Fruit fly (Drosophila melanogaster): Measurements from ENCODE around the gene wnd.

The wnd gene

DNA sequence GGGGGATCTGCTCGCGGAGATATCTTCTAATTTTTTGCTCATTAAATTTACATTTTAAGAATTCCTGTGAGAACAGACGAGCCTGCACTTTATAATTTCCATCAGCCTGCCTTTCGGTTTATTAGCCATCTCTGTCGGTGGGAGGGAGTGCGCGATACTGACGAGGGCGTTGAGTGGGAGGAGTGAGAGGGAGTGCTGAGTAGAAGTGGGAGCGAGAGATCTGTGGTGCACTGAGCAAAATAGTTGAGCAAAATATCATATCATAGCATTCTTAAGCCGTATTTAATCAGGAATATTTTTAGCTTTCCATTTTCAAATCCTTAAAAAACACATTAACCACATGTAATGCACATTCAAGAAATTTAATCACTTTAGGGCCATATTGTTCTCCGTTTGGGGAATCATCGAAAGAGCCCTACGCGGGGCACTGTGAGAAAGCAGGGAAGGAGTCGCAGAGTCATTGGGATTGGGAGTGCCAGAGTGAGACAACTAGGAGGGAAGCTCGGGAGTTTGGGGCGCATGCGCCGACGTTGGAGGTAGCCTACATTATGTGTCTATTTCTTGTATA lies 29.6 kb upstream of the wnd start:
- TF ChIP-seq CG33017 (tag; optimal IDR thresholded peaks at IDR 0.05): no peak
- TF ChIP-seq bab1 (GFP tag; optimal IDR thresholded peaks at IDR 0.05): no peak
- TF ChIP-seq Crg-1 (GFP tag; optimal IDR thresholded peaks at IDR 0.05): no peak
- TF ChIP-seq CG7101 (tag; optimal IDR thresholded peaks at IDR 0.05): no peak
- TF ChIP-seq tj (GFP tag; optimal IDR thresholded peaks at IDR 0.05): no peak
- no peak for TF ChIP-seq pad (GFP tag; optimal IDR thresholded peaks at IDR 0.05)
- no peak for TF ChIP-seq cic (GFP tag; optimal IDR thresholded peaks at IDR 0.05)
- no peak for TF ChIP-seq toe (GFP tag; optimal IDR thresholded peaks at IDR 0.05)
- no peak for TF ChIP-seq CG7045 (GFP tag; optimal IDR thresholded peaks at IDR 0.05)
- no peak for TF ChIP-seq kay (GFP tag; ENCODE audit: borderline replicate concordance)
- TF ChIP-seq CG1620 (GFP tag; optimal IDR thresholded peaks at IDR 0.05): no peak
- TF ChIP-seq CG12768 (GFP tag; optimal IDR thresholded peaks at IDR 0.05): no peak
- TF ChIP-seq cnc (optimal IDR thresholded peaks at IDR 0.05): no peak
- no peak for TF ChIP-seq Hr96 (GFP tag; optimal IDR thresholded peaks at IDR 0.05)

DNA sequence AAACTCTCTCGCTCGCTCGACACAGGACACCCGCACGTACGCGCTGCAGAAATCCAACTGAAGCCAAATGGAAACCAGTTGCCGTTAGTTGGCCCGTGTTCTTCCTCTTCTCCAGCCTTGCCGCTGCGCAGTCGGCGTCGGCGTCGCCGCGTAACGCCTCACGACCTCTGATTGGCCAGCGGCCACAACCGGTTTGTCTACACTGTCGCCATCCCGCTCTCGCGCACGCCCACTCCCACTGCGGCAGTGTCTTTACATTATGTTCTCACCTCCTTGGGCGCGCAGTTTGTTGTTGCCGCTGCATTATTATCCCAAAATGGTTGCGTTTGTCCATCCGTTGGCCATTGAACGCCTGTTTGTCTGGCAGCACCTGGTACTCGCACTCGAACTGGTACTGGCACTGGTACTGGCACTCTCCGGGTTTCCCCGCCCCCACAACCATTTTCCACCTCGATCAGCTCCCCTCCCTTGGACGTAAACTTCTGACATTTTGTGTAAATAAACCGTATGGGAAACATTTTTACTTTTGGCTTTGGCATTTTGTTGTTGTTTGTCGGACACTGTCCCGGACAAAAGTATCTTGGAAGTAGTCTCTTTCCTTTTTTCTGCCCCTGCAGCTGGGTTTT lies 28.1 kb upstream of the wnd start, which contains the start of gene tey:
TSS of gene tey (minus strand) at position 500 of the 626 bp plus-strand sequence.
- TF ChIP-seq cnc (optimal IDR thresholded peaks at IDR 0.05): no peak
- no peak for TF ChIP-seq bab1 (GFP tag; optimal IDR thresholded peaks at IDR 0.05)
- no peak for TF ChIP-seq pad (GFP tag; optimal IDR thresholded peaks at IDR 0.05)
- no peak for TF ChIP-seq tj (GFP tag; optimal IDR thresholded peaks at IDR 0.05)
- TF ChIP-seq Mnt (GFP tag; optimal IDR thresholded peaks at IDR 0.05): no peak
- TF ChIP-seq kay (GFP tag; ENCODE audit: borderline replicate concordance): no peak
- TF ChIP-seq CG5204 (GFP tag; optimal IDR thresholded peaks at IDR 0.05): no peak
- TF ChIP-seq CG12768 (GFP tag; optimal IDR thresholded peaks at IDR 0.05): no peak
- no peak for TF ChIP-seq ovo (GFP tag; optimal IDR thresholded peaks at IDR 0.05)
- no peak for TF ChIP-seq CG33017 (tag; optimal IDR thresholded peaks at IDR 0.05)
- no peak for TF ChIP-seq CG1620 (GFP tag; optimal IDR thresholded peaks at IDR 0.05)
- TF ChIP-seq Hr96 (GFP tag; optimal IDR thresholded peaks at IDR 0.05): no peak
- TF ChIP-seq CG7101 (tag; optimal IDR thresholded peaks at IDR 0.05): no peak
- no peak for TF ChIP-seq CG14711 (tag; optimal IDR thresholded peaks at IDR 0.05)
- TF ChIP-seq Clk (GFP tag; optimal IDR thresholded peaks at IDR 0.05): no peak
- TF ChIP-seq CG11617 (GFP tag; optimal IDR thresholded peaks at IDR 0.05): no peak
- TF ChIP-seq Crg-1 (GFP tag; optimal IDR thresholded peaks at IDR 0.05): no peak
- no peak for TF ChIP-seq CG7045 (GFP tag; optimal IDR thresholded peaks at IDR 0.05)
- no peak for TF ChIP-seq cic (GFP tag; optimal IDR thresholded peaks at IDR 0.05)

DNA sequence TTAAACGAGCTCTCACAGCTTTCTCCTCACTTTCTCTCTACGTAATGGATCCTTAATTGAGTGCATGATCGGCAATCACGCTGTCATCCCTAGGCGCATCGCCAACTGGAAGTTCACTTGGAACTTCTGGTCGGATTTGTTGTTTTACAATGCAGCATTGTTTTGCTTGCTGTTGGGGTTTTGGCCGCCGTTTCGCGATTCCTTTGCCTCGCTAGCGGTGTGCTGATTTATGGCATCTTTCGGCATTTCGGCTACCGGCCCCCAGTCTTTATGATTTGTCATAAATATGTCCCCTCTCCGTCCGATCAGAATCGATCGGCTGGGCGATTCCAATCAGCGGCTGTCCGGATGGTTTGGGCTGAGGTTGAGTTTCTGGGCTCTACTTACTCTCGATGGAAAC lies 27.3 kb upstream of the wnd start:
- TF ChIP-seq CG14711 (tag; optimal IDR thresholded peaks at IDR 0.05) (no peak), cic (GFP tag; optimal IDR thresholded peaks at IDR 0.05) (no peak), pad (GFP tag; optimal IDR thresholded peaks at IDR 0.05) (no peak), Crg-1 (GFP tag; optimal IDR thresholded peaks at IDR 0.05) (no peak), kay (GFP tag; ENCODE audit: borderline replicate concordance) (no peak)

DNA sequence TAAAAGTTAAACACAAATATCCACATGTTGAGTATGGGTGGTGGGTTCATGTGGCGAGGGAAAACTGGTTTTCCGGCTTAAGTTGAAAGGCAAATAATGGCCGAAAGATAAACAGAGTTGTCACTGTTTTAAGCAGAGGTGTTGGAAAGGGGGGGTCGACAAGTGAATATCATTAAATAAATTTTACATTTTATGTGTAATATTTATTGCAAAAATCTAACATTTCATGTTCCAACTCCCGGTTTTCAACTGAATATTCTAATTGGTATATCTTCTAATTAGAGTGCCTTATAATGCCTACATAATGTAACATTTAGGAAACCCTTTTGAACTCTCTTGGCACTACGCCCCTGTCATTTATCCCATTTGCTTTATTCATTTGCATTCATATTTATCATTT lies 20.3 kb upstream of the wnd start:
- no peak for TF ChIP-seq ovo (GFP tag; optimal IDR thresholded peaks at IDR 0.05)
- no peak for TF ChIP-seq CG12768 (GFP tag; optimal IDR thresholded peaks at IDR 0.05)
- no peak for TF ChIP-seq CG33017 (tag; optimal IDR thresholded peaks at IDR 0.05)
- no peak for TF ChIP-seq cic (GFP tag; optimal IDR thresholded peaks at IDR 0.05)
- TF ChIP-seq Clk (GFP tag; optimal IDR thresholded peaks at IDR 0.05): no peak
- no peak for TF ChIP-seq bab1 (GFP tag; optimal IDR thresholded peaks at IDR 0.05)
- no peak for TF ChIP-seq pad (GFP tag; optimal IDR thresholded peaks at IDR 0.05)
- no peak for TF ChIP-seq cnc (optimal IDR thresholded peaks at IDR 0.05)

DNA sequence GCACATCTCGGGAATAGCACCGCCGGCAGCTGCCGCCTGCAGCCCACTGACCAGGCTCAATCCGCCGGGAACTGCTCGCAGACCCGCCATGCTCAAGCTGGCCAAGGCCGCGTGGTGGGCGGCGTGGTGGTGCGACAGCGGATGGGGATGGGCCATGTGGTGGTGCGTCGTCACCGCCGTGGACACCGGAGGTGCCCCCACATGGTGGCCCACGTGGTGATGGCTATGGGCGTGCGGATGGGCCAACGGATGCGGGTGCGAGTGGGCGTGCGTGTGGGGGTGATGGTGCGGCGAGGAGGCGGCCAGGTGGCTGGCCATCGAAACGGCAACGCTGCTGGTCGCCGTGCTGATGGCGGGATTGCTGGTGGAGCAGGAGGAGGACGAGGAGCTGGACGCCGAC lies 17.9 kb upstream of the wnd start:
- no peak for TF ChIP-seq CG33017 (tag; optimal IDR thresholded peaks at IDR 0.05)
- TF ChIP-seq ovo (GFP tag; optimal IDR thresholded peaks at IDR 0.05): no peak
- no peak for TF ChIP-seq Clk (GFP tag; optimal IDR thresholded peaks at IDR 0.05)
- no peak for TF ChIP-seq CG1620 (GFP tag; optimal IDR thresholded peaks at IDR 0.05)
- no peak for TF ChIP-seq CG7045 (GFP tag; optimal IDR thresholded peaks at IDR 0.05)
- no peak for TF ChIP-seq CG11617 (GFP tag; optimal IDR thresholded peaks at IDR 0.05)
- TF ChIP-seq cnc (optimal IDR thresholded peaks at IDR 0.05): no peak
- TF ChIP-seq CG14711 (tag; optimal IDR thresholded peaks at IDR 0.05): no peak
- no peak for TF ChIP-seq CG5204 (GFP tag; optimal IDR thresholded peaks at IDR 0.05)
- TF ChIP-seq CG7101 (tag; optimal IDR thresholded peaks at IDR 0.05): no peak
- TF ChIP-seq Hr96 (GFP tag; optimal IDR thresholded peaks at IDR 0.05): no peak
- TF ChIP-seq Crg-1 (GFP tag; optimal IDR thresholded peaks at IDR 0.05): no peak
- TF ChIP-seq Mnt (GFP tag; optimal IDR thresholded peaks at IDR 0.05): no peak
- no peak for TF ChIP-seq toe (GFP tag; optimal IDR thresholded peaks at IDR 0.05)
- TF ChIP-seq cic (GFP tag; optimal IDR thresholded peaks at IDR 0.05): no peak
- TF ChIP-seq kay (GFP tag; ENCODE audit: borderline replicate concordance): no peak
- no peak for TF ChIP-seq bab1 (GFP tag; optimal IDR thresholded peaks at IDR 0.05)
- no peak for TF ChIP-seq pad (GFP tag; optimal IDR thresholded peaks at IDR 0.05)
- TF ChIP-seq CG12768 (GFP tag; optimal IDR thresholded peaks at IDR 0.05): no peak

DNA sequence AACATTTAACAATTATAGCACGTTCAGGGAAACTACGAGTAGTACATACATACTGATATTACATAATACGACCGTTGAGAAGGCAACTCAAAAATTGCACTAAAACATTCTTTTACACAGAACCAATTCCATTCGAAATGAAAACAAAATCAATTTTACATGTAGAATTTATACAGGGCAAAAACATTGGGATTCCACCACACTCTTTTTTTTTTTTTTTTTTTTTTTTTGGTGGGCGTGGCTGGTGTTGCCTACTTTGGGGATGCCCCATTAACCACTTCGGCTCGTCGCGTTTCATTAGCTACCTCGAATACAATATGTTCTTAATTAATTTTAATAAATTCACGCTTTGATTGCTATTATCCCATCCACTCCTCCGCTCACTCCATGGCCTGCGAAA lies 15.0 kb upstream of the wnd start:
- TF ChIP-seq Hr96 (GFP tag; optimal IDR thresholded peaks at IDR 0.05) (peak; percentile 35), CG7045 (GFP tag; optimal IDR thresholded peaks at IDR 0.05) (peak; percentile 56), tj (GFP tag; optimal IDR thresholded peaks at IDR 0.05) (no peak), CG11617 (GFP tag; optimal IDR thresholded peaks at IDR 0.05) (peak; percentile 18), bab1 (GFP tag; optimal IDR thresholded peaks at IDR 0.05) (no peak), kay (GFP tag; ENCODE audit: borderline replicate concordance) (no peak)
